Worm (Caenorhabditis elegans) whole organism, mixed stage, embryonic: ENCODE data around the gene Y54G11A.2.

Source experiments
- M03D4.4 ChIP-seq: sonication (generic microtip); optimal IDR thresholded peaks from 2 replicates; lab custom pipeline; 2017; ENCODE audit warnings: mild to moderate bottlenecking, missing genetic modification characterization, missing compliant biosample characterization
- bed-3 ChIP-seq: fragments of 200-800 bp; sonication (Bioruptor generic); optimal IDR thresholded peaks from 3 replicates; lab custom pipeline; 2018; ENCODE audit warnings: mild to moderate bottlenecking, missing genetic modification characterization, moderate library complexity, missing compliant biosample characterization
- blmp-1 ChIP-seq: fragments of 150-350 bp; optimal IDR thresholded peaks from 2 replicates; lab custom pipeline; 2014; ENCODE audit warnings: missing biosample characterization, missing genetic modification characterization
- ceh-39 ChIP-seq: fragments of 150-350 bp; optimal IDR thresholded peaks from 2 replicates; lab custom pipeline; 2014; ENCODE audit warnings: missing biosample characterization, missing genetic modification characterization
- ceh-43 ChIP-seq: fragments of 200-800 bp; sonication (Bioruptor generic); optimal IDR thresholded peaks from 2 replicates; lab custom pipeline; 2018; ENCODE audit warnings: mild to moderate bottlenecking, missing genetic modification characterization, moderate library complexity, missing compliant biosample characterization
- ceh-83 ChIP-seq: fragments of 200-800 bp; sonication (Bioruptor generic); optimal IDR thresholded peaks from 2 replicates; lab custom pipeline; 2018; ENCODE audit warnings: mild to moderate bottlenecking, missing genetic modification characterization, missing compliant biosample characterization
- ces-1 ChIP-seq: fragments of 150-350 bp; optimal IDR thresholded peaks from 2 replicates; lab custom pipeline; 2014; ENCODE audit warnings: missing biosample characterization, missing genetic modification reagents, missing genetic modification characterization
- cnd-1 ChIP-seq: fragments of 200-800 bp; sonication (Bioruptor generic); optimal IDR thresholded peaks from 2 replicates; lab custom pipeline; 2018; ENCODE audit warnings: mild to moderate bottlenecking, missing genetic modification characterization, missing compliant biosample characterization
- drap-1 ChIP-seq: fragments of 200-800 bp; sonication (Bioruptor generic); optimal IDR thresholded peaks from 3 replicates; lab custom pipeline; 2018; ENCODE audit warnings: mild to moderate bottlenecking, missing genetic modification characterization, missing compliant biosample characterization
- elt-1 ChIP-seq: sonication (generic microtip); optimal IDR thresholded peaks from 2 replicates; lab custom pipeline; 2017; ENCODE audit warnings: missing genetic modification characterization, mild to moderate bottlenecking, missing compliant biosample characterization, antibody characterized with exemption, moderate library complexity, borderline replicate concordance; ENCODE audit not compliant: insufficient read depth
- elt-3 ChIP-seq: fragments of 150-350 bp; optimal IDR thresholded peaks from 2 replicates; lab custom pipeline; 2014; ENCODE audit warnings: missing biosample characterization, missing genetic modification characterization
- flh-1 ChIP-seq: fragments of 200-800 bp; sonication (Bioruptor generic); optimal IDR thresholded peaks from 2 replicates; lab custom pipeline; 2018; ENCODE audit warnings: mild to moderate bottlenecking, missing genetic modification characterization, moderate library complexity, missing compliant biosample characterization
- ham-2 ChIP-seq: fragments of 200-800 bp; sonication (Bioruptor generic); optimal IDR thresholded peaks from 2 replicates; lab custom pipeline; 2018; ENCODE audit warnings: mild to moderate bottlenecking, missing genetic modification characterization, missing compliant biosample characterization
- hlh-1 ChIP-seq: fragments of 150-350 bp; optimal IDR thresholded peaks from 2 replicates; lab custom pipeline; 2014; ENCODE audit warnings: missing biosample characterization, missing genetic modification reagents, missing genetic modification characterization
- lin-13 ChIP-seq: fragments of 150-350 bp; optimal IDR thresholded peaks from 2 replicates; lab custom pipeline; 2014; ENCODE audit warnings: missing biosample characterization, missing genetic modification characterization
- lin-32 ChIP-seq: fragments of 200-800 bp; sonication (Bioruptor generic); optimal IDR thresholded peaks from 2 replicates; lab custom pipeline; 2018; ENCODE audit warnings: mild to moderate bottlenecking, missing genetic modification characterization, missing compliant biosample characterization
- lsy-2 ChIP-seq: fragments of 150-350 bp; optimal IDR thresholded peaks from 2 replicates; lab custom pipeline; 2014; ENCODE audit warnings: missing biosample characterization, missing genetic modification characterization
- mab-5 ChIP-seq: fragments of 150-350 bp; optimal IDR thresholded peaks from 2 replicates; lab custom pipeline; 2014; ENCODE audit warnings: missing biosample characterization, missing genetic modification characterization
- mep-1 ChIP-seq: fragments of 150-350 bp; optimal IDR thresholded peaks from 2 replicates; lab custom pipeline; 2017; ENCODE audit warnings: missing biosample characterization, missing genetic modification reagents, missing genetic modification characterization, inconsistent platforms
- mls-2 ChIP-seq: sonication (generic microtip); optimal IDR thresholded peaks from 2 replicates; lab custom pipeline; 2016; ENCODE audit warnings: mild to moderate bottlenecking, missing genetic modification characterization, moderate library complexity, missing compliant biosample characterization
- nhr-12 ChIP-seq: fragments of 150-350 bp; optimal IDR thresholded peaks from 2 replicates; lab custom pipeline; 2014; ENCODE audit warnings: missing biosample characterization, missing genetic modification characterization
- nhr-2 ChIP-seq: fragments of 150-350 bp; optimal IDR thresholded peaks from 2 replicates; lab custom pipeline; 2014; ENCODE audit warnings: missing biosample characterization, missing genetic modification characterization
- nhr-237 ChIP-seq: fragments of 150-350 bp; optimal IDR thresholded peaks from 2 replicates; lab custom pipeline; 2014; ENCODE audit warnings: missing biosample characterization, missing genetic modification characterization
- nhr-28 ChIP-seq: fragments of 150-350 bp; optimal IDR thresholded peaks from 2 replicates; lab custom pipeline; 2014; ENCODE audit warnings: missing biosample characterization, missing genetic modification characterization
- nhr-76 ChIP-seq: sonication (generic microtip); optimal IDR thresholded peaks from 2 replicates; lab custom pipeline; 2017; ENCODE audit warnings: missing biosample characterization, missing genetic modification characterization
- pha-4 ChIP-seq: fragments of 150-350 bp; optimal IDR thresholded peaks from 2 replicates; lab custom pipeline; 2018; ENCODE audit warnings: missing biosample characterization, missing genetic modification reagents, missing genetic modification characterization
- snpc-4 ChIP-seq: fragments of 150-350 bp; optimal IDR thresholded peaks from 2 replicates; lab custom pipeline; 2014; ENCODE audit warnings: missing biosample characterization, missing genetic modification characterization
- sptf-1 ChIP-seq: sonication (generic microtip); optimal IDR thresholded peaks from 2 replicates; lab custom pipeline; 2017; ENCODE audit warnings: mild to moderate bottlenecking, missing genetic modification characterization, moderate library complexity, missing compliant biosample characterization
- tbx-8 ChIP-seq: fragments of 200-800 bp; sonication (Bioruptor generic); optimal IDR thresholded peaks from 2 replicates; lab custom pipeline; 2018; ENCODE audit warnings: mild to moderate bottlenecking, missing genetic modification characterization, moderate library complexity, missing compliant biosample characterization
- unc-120 ChIP-seq: sonication (generic microtip); optimal IDR thresholded peaks from 2 replicates; lab custom pipeline; 2017; ENCODE audit warnings: missing genetic modification characterization, missing compliant biosample characterization; ENCODE audit not compliant: poor library complexity, severe bottlenecking
- unc-39 ChIP-seq: fragments of 150-350 bp; optimal IDR thresholded peaks from 2 replicates; lab custom pipeline; 2014; ENCODE audit warnings: missing biosample characterization, missing genetic modification characterization
- unc-62 ChIP-seq: fragments of 150-350 bp; optimal IDR thresholded peaks from 2 replicates; lab custom pipeline; 2014; ENCODE audit warnings: missing biosample characterization, missing genetic modification reagents, missing genetic modification characterization
- zip-8 ChIP-seq: fragments of 150-350 bp; optimal IDR thresholded peaks from 2 replicates; lab custom pipeline; 2014; ENCODE audit warnings: missing biosample characterization, missing genetic modification characterization
- ztf-11 ChIP-seq: fragments of 150-350 bp; optimal IDR thresholded peaks from 2 replicates; lab custom pipeline; 2014; ENCODE audit warnings: missing biosample characterization, missing genetic modification characterization

The Y54G11A.2 gene

DNA sequence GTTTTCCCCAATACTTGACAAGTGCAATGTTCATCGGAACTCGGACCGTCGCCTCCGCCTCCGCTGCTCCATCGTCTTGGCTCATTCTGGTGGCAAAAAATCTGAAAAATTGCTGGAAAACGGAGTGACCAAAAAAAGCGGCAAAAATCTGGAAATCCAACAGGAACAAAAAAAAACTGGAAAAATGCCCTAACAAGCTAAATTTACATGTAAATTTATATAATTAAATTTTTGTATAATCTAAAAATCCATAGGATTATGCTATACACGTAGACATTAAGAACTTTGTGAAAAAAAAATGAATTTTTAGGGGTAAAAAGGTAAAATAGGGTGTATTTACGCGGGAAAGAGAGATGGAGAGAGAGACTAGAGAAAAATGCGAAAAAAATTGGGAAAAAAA, 26.0 kb upstream of the Y54G11A.2 start, which contains the start of gene Y48B6A.13:
TSS of gene Y48B6A.13 (minus strand) at position 101 of the 400 bp plus-strand sequence.
- TF ChIP-seq blmp-1 (no peak), bed-3 (GFP tag; lab: Kevin White, UChicago) (no peak), mep-1 (tag; lab: Kevin White, UChicago) (no peak), elt-3 (tag; lab: Kevin White, UChicago) (no peak), unc-120 (tag; lab: Kevin White, UChicago) (no peak), nhr-2 (tag; lab: Kevin White, UChicago) (no peak), mab-5 (tag; lab: Kevin White, UChicago) (no peak), hlh-1 (no peak), lin-32 (GFP tag; lab: Kevin White, UChicago) (no peak), lin-13 (tag; lab: Kevin White, UChicago) (no peak), ces-1 (GFP tag; lab: Kevin White, UChicago) (no peak), ham-2 (no peak), M03D4.4 (no peak), unc-62 (no peak), nhr-12 (tag; lab: Kevin White, UChicago) (no peak), ceh-83 (GFP tag; lab: Kevin White, UChicago) (no peak), sptf-1 (tag; lab: Kevin White, UChicago) (no peak)
- TF ChIP-seq, all 35 proteins: peak for 0

DNA sequence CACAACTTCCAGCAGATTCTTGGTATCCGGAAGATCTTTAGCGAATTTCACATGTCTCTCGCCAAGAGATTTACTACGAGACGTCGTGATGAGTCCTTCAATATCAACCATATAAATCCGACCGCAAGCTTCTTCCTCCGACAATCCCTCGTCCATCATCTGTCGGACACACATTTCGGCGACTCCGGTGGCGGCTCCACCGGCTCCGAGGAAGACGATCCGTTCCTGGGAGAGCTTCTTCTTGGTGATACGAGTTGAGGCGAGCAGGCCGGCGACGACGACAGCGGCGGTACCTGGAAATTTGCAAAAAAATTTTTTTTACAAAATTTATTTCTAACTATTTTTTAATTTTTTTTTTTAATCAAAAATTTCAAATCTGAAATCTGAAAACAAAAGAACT, 22.1 kb upstream of the Y54G11A.2 start:
- TF ChIP-seq nhr-237 (tag; lab: Kevin White, UChicago): no peak
- no peak for TF ChIP-seq nhr-12 (tag; lab: Kevin White, UChicago)
- no peak for TF ChIP-seq pha-4 (tag; lab: Kevin White, UChicago)
- TF ChIP-seq nhr-2 (tag; lab: Kevin White, UChicago): no peak
- TF ChIP-seq cnd-1 (tag; lab: Kevin White, UChicago): no peak
- TF ChIP-seq elt-3 (tag; lab: Kevin White, UChicago): no peak
- no peak for TF ChIP-seq snpc-4 (tag; lab: Kevin White, UChicago)
- no peak for TF ChIP-seq ham-2
- TF ChIP-seq mls-2 (tag; lab: Kevin White, UChicago): no peak
- TF ChIP-seq tbx-8 (GFP tag; lab: Kevin White, UChicago): no peak
- TF ChIP-seq nhr-28: no peak
- TF ChIP-seq, all 35 proteins: peak for 0

DNA sequence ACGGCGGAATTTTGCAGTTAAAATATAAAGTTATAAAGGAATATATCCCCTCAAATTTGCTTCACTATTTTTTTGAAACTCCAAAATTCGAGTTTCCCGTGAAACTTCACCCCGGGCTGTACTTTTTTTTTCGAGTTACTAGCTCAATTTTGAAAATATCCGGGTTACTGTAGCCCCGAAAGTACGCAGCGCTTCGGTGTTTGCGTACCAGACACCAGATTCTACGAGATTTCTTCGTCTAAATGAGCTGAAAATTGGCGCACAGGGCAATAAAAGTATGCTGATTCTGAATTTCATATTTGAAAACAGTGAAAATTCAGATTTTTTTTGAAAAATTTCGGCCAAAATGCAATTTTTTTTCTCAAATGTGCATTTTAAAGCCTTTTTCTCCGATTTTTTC, 21.2 kb upstream of the Y54G11A.2 start:
- no peak for TF ChIP-seq lsy-2 (tag; lab: Kevin White, UChicago)
- TF ChIP-seq ztf-11 (tag; lab: Kevin White, UChicago): no peak
- TF ChIP-seq unc-120 (tag; lab: Kevin White, UChicago): no peak
- TF ChIP-seq sptf-1 (tag; lab: Kevin White, UChicago): no peak
- TF ChIP-seq nhr-12 (tag; lab: Kevin White, UChicago): no peak
- TF ChIP-seq cnd-1 (tag; lab: Kevin White, UChicago): no peak
- TF ChIP-seq nhr-2 (tag; lab: Kevin White, UChicago): no peak
- TF ChIP-seq unc-62: no peak
- TF ChIP-seq unc-39 (tag; lab: Kevin White, UChicago): no peak
- TF ChIP-seq lin-13 (tag; lab: Kevin White, UChicago): no peak
- no peak for TF ChIP-seq zip-8 (tag; lab: Kevin White, UChicago)
- no peak for TF ChIP-seq ham-2
- TF ChIP-seq flh-1 (GFP tag; lab: Kevin White, UChicago): no peak
- no peak for TF ChIP-seq ceh-43

DNA sequence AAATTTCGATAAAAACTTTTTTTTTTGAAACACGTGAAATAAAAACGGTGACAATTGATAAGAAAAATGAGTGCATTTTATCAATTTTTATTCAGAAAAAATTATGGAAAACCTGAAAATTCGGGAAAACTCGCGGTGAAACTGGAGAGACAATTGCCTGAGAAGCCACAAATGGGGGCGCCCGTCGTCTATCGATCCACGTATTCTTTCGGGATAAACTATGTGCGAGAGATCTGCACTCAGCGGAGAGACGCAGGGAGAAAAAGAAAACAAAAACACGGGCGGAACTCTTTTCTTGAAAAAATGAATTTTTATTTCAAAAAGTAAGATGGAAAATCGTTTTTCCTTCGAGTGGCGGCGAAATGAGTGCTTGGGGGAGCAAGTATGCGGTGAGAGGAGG, 18.3 kb upstream of the Y54G11A.2 start, which contains the start of gene men-1:
TSS of gene men-1 (minus strand) at position 242 of the 400 bp plus-strand sequence.
- TF ChIP-seq unc-39 (tag; lab: Kevin White, UChicago): no peak
- no peak for TF ChIP-seq ceh-39
- TF ChIP-seq ceh-43: no peak
- TF ChIP-seq nhr-76: no peak
- no peak for TF ChIP-seq blmp-1
- TF ChIP-seq lin-32 (GFP tag; lab: Kevin White, UChicago): no peak
- TF ChIP-seq sptf-1 (tag; lab: Kevin White, UChicago): no peak
- no peak for TF ChIP-seq ces-1 (GFP tag; lab: Kevin White, UChicago)
- no peak for TF ChIP-seq snpc-4 (tag; lab: Kevin White, UChicago)
- no peak for TF ChIP-seq lin-13 (tag; lab: Kevin White, UChicago)
- no peak for TF ChIP-seq nhr-2 (tag; lab: Kevin White, UChicago)
- TF ChIP-seq hlh-1: no peak
- no peak for TF ChIP-seq elt-3 (tag; lab: Kevin White, UChicago)
- no peak for TF ChIP-seq flh-1 (GFP tag; lab: Kevin White, UChicago)
- TF ChIP-seq elt-1: no peak
- no peak for TF ChIP-seq drap-1
- TF ChIP-seq bed-3 (GFP tag; lab: Kevin White, UChicago): no peak
